Worm (Caenorhabditis elegans) whole organism, L4/young adult: ENCODE results near the gene B0507.8.

Experiments used
- dao-5 ChIP-seq: sonication (generic microtip); optimal IDR thresholded peaks from 2 replicates; lab custom pipeline; 2016; ENCODE audit warnings: missing genotype, missing genetic modification characterization, moderate library complexity, missing compliant biosample characterization
- him-1 ChIP-seq: sonication (generic microtip); optimal IDR thresholded peaks from 2 replicates; lab custom pipeline; 2016; ENCODE audit warnings: missing genotype, missing genetic modification reagents, missing genetic modification characterization, missing compliant biosample characterization

DNA sequence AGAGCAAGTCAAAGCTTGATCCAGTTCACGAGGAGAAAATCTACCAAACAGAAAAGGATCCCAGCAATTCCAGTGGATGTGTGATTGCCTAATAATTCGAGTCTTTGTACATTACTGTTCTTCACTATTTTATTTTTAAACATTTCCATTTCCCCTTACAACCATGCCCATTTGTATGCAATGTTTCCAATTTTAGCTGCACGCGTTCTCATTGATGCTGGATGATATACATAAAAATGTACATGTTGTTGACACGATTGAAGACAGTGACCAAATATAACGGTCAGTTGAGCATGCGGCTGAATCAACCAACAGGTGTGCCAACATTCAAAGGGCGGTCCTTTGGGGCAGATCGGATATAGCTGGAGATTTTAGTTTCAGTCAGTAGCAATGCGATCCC is 13.5 kb upstream of the B0507.8 start, which contains the start of gene B0507.1:
- no peak for TF ChIP-seq dao-5 (tag; lab: Kevin White, UChicago)
- TF ChIP-seq him-1 (tag; lab: Kevin White, UChicago), result no peak
